Worm (Caenorhabditis elegans): Measurements from ENCODE around the gene F56C9.8.

The F56C9.8 gene

DNA sequence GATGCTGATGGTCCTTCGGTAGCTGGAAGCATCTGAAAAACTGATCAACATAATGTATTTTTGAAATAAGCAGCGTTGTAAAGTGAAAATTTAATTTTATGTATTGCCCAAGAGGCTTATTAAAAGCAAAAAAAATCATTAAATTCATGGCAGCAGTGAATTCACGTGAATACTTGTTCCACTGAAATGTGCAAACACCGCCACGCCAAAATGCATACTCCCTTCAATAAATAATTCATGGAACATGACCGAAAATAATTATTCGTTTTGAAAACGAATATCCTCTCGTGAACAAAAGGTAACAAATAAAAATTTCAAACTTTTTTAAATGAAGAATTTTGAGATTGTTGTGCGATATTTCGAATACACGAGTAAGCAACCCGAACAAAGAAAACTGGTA lies 38.0 kb upstream of the F56C9.8 start, which contains the start of gene F08F8.10 (continued):
- TF ChIP-seq nhr-28 (tag; optimal IDR thresholded peaks at IDR 0.05) (peak; percentile 31), snpc-4 (tag; optimal IDR thresholded peaks at IDR 0.05) (no peak), ceh-28 (tag; optimal IDR thresholded peaks at IDR 0.05) (no peak), lin-38 (GFP tag; IDR thresholded peaks at IDR 0.05) (peak; percentile 56), ztf-11 (tag; optimal IDR thresholded peaks at IDR 0.05) (no peak), hlh-11 (tag; optimal IDR thresholded peaks at IDR 0.05) (peak; percentile 4), tra-1 (GFP tag; IDR thresholded peaks at IDR 0.05) (no peak), hlh-30 (tag; optimal IDR thresholded peaks at IDR 0.05; ENCODE audit: insufficient read depth) (peak; percentile 91), ctbp-1 (GFP tag; IDR thresholded peaks at IDR 0.05) (0 out of 2 replicates have a peak, but pooled peaks have one; percentile 15), lsy-2 (tag; optimal IDR thresholded peaks at IDR 0.05) (peak in 1 of 2 experiments; percentile 67), nhr-10 (tag; optimal IDR thresholded peaks at IDR 0.05) (no peak), ZK546.5 (tag; optimal IDR thresholded peaks at IDR 0.05) (no peak), nhr-111 (GFP tag; optimal IDR thresholded peaks at IDR 0.05) (no peak), nhr-6 (tag; optimal IDR thresholded peaks at IDR 0.05) (peak; percentile 28), aha-1 (tag) (no peak), ztf-7 (tag; optimal IDR thresholded peaks at IDR 0.05) (no peak), ces-1 (GFP tag; optimal IDR thresholded peaks at IDR 0.05) (no peak), pqm-1 (tag; optimal IDR thresholded peaks at IDR 0.05) (no peak), aly-2 (tag; optimal IDR thresholded peaks at IDR 0.05) (no peak)

- peak; percentile 35 for TF ChIP-seq dve-1 (tag; optimal IDR thresholded peaks at IDR 0.05; ENCODE audit: insufficient read depth)
- TF ChIP-seq ama-1 (optimal IDR thresholded peaks at IDR 0.05): no peak
- TF ChIP-seq F10B5.3 (tag; optimal IDR thresholded peaks at IDR 0.05): no peak
- TF ChIP-seq nhr-6 (tag; optimal IDR thresholded peaks at IDR 0.05): no peak
- no peak for TF ChIP-seq Y75B8A.6 (GFP tag; IDR thresholded peaks at IDR 0.05)
- peak; percentile 81 for TF ChIP-seq aha-1 (tag)
- TF ChIP-seq hif-1 (tag; optimal IDR thresholded peaks at IDR 0.05): no peak
- TF ChIP-seq madf-9 (GFP tag; conservative IDR thresholded peaks at IDR 0.05): no peak
- no peak for TF ChIP-seq ZK546.5 (tag; optimal IDR thresholded peaks at IDR 0.05)
- no peak for TF ChIP-seq cey-2 (tag; optimal IDR thresholded peaks at IDR 0.05; ENCODE audit: borderline replicate concordance, insufficient read depth)
- no peak for TF ChIP-seq nhr-10 (tag; optimal IDR thresholded peaks at IDR 0.05)
Measured at ce11 chrIII:7353871-7354270, 34.6 kb upstream of the F56C9.8 start, which contains the start of gene F08F8.9. F08F8.9 (minus strand) TSS chrIII:7353971.

- TF ChIP-seq ama-1 (optimal IDR thresholded peaks at IDR 0.05): peak; percentile 16
- TF ChIP-seq set-16 (GFP tag; IDR thresholded peaks at IDR 0.05): no peak
Measured at ce11 chrIII:7349075-7349474, 29.8 kb upstream of the F56C9.8 start, which contains the start of gene gos-28. gos-28 (minus strand) TSS chrIII:7349175.

- TF ChIP-seq daf-12 (tag; optimal IDR thresholded peaks at IDR 0.05): no peak
- no peak for TF ChIP-seq zfp-2 (tag; optimal IDR thresholded peaks at IDR 0.05)
- TF ChIP-seq rbr-2 (tag; optimal IDR thresholded peaks at IDR 0.05): no peak
- TF ChIP-seq daf-16 (GFP tag; optimal IDR thresholded peaks at IDR 0.05): no peak
- peak; percentile 7 for TF ChIP-seq daf-16 (tag; optimal IDR thresholded peaks at IDR 0.05)
- no peak for TF ChIP-seq jun-1 (tag; optimal IDR thresholded peaks at IDR 0.05)
Measured at ce11 chrIII:7347049-7347448, 27.7 kb upstream of the F56C9.8 start, which contains the start of gene F08F8.7. F08F8.7 (minus strand) TSS chrIII:7347149.

DNA sequence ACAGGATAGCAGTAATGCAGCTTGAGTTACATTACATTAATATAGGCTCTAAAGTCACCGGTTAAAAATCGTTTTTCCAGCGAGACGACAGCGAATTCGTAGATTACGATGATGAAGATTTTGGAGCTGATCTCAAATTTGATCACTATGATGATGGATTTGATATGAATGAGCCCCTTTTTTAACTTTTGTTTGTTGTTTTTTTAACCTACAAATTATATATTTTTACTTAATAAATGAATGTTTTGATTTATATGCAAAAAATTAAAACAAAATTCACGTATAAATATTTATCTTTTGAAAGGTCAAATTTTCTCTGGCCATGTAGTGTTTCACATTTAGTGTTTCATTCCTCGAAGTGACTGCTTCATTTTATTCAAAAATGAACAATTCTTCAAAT lies 24.1 kb upstream of the F56C9.8 start, which contains the start of gene F08F8.6:
F08F8.6 (plus strand) TSS at position 301 of the 400 bp plus-strand sequence.
- TF ChIP-seq lin-15B (tag; optimal IDR thresholded peaks at IDR 0.05) (no peak), lin-13 (GFP tag; optimal IDR thresholded peaks at IDR 0.05) (no peak)
